Worm (Caenorhabditis elegans): Measurements from ENCODE around the gene nhr-185.
A peak's percentile ranks its signal among the peaks of the same experiment; 100 is the strongest.

Gene nhr-185

DNA sequence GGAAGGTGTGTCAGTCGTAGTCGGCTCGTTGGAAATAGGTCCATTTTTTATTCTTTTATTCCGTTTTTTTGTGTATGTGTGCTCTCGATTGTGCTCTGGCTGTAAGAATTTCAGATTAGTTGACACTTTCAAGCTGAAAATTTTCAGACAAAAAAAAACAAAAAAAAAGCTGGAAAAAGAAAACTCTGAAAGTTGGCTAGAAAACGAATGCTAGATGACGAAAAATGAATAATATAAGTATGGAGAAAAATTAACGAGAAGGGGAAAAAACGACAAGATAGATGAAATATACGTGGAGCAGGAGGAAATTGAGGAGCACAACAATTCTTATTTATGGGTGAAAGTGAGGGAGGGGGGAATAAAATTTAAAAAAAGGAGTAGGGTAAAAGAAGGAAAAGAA, 15.6 kb downstream of the nhr-185 start, which contains the start of gene H10D18.5:
TSS of gene H10D18.5 (minus strand) at position 101 of the 400 bp plus-strand sequence.
- TF ChIP-seq sea-2 (GFP tag; IDR thresholded peaks at IDR 0.05): no peak
- no peak for TF ChIP-seq madf-8 (GFP tag; conservative IDR thresholded peaks at IDR 0.05)
- TF ChIP-seq egrh-3 (GFP tag; IDR thresholded peaks at IDR 0.05): no peak

DNA sequence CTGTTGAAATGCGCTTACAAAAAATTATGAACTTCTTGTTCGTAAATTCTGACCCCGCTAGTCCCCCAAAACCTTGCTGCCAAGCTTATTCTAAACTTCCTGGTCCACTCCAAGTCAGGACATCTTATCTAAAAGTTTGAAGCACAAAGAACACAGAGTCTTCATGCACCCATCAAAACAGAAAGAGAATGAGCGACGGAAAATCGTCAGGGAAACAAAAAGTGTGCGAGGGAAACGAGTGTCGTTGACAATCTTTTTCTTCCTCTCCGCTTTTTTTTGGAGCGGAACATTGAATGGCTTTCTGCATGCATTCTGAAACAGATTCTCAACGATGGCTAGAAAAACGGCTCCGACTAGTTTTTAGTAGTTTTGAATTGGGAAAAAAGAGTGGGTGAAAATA, 22.0 kb downstream of the nhr-185 start:
- no peak for TF ChIP-seq zim-3 (tag; optimal IDR thresholded peaks at IDR 0.05)
- no peak for TF ChIP-seq mel-28 (tag; optimal IDR thresholded peaks at IDR 0.05; ENCODE audit: borderline replicate concordance)
- no peak for TF ChIP-seq ceh-58 (GFP tag; IDR thresholded peaks at IDR 0.05)
- no peak for TF ChIP-seq nfya-1 (tag; optimal IDR thresholded peaks at IDR 0.05; ENCODE audit: borderline replicate concordance, insufficient read depth)
- no peak for TF ChIP-seq ceh-79 (tag; optimal IDR thresholded peaks at IDR 0.05)
- TF ChIP-seq ceh-91 (GFP tag; IDR thresholded peaks at IDR 0.05): no peak
- TF ChIP-seq hmg-20 (GFP tag; IDR thresholded peaks at IDR 0.05): no peak
- no peak for TF ChIP-seq mcd-1 (GFP tag; IDR thresholded peaks at IDR 0.05)
- TF ChIP-seq rpc-1 (optimal IDR thresholded peaks at IDR 0.05): no peak
- TF ChIP-seq rpc-1 (tag; optimal IDR thresholded peaks at IDR 0.05): no peak
- no peak for TF ChIP-seq bed-1 (GFP tag; IDR thresholded peaks at IDR 0.05)
- no peak for TF ChIP-seq K11D2.4 (GFP tag; IDR thresholded peaks at IDR 0.05)
- no peak for TF ChIP-seq unc-130 (GFP tag; optimal IDR thresholded peaks at IDR 0.05)
- TF ChIP-seq pha-4 (tag; optimal IDR thresholded peaks at IDR 0.05): no peak
- no peak for TF ChIP-seq egl-44 (GFP tag; IDR thresholded peaks at IDR 0.05)
- no peak for TF ChIP-seq nfya-2 (GFP tag; IDR thresholded peaks at IDR 0.05)
- no peak for TF ChIP-seq tlf-1 (GFP tag; optimal IDR thresholded peaks at IDR 0.05)
- no peak for TF ChIP-seq T26A5.8 (tag; optimal IDR thresholded peaks at IDR 0.05)
- TF ChIP-seq pbrm-1 (GFP tag; IDR thresholded peaks at IDR 0.05): no peak

DNA sequence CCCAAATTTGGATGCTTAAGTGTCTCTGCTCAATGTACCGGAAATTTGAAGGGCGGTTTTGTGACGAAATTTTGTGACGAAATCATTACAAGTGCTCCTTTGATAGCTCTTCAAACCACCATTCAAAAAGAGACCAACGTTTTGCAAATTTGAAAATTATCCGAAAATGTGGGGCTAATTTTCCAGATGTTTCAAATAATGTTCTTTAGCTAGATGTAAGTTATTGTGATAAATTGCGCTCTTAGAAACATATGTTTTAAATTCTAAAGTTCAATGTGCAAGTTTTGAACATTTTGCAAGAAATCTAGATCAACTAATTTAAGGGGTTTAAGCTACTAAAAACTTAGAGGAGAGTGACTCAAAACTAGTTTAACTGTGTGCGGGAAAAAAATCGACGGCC, 26.3 kb downstream of the nhr-185 start:
- TF ChIP-seq cebp-1 (GFP tag; IDR thresholded peaks at IDR 0.05) (no peak), cebp-1 (tag; optimal IDR thresholded peaks at IDR 0.05) (peak; percentile 27), B0019.2 (GFP tag; conservative IDR thresholded peaks at IDR 0.05) (no peak)

DNA sequence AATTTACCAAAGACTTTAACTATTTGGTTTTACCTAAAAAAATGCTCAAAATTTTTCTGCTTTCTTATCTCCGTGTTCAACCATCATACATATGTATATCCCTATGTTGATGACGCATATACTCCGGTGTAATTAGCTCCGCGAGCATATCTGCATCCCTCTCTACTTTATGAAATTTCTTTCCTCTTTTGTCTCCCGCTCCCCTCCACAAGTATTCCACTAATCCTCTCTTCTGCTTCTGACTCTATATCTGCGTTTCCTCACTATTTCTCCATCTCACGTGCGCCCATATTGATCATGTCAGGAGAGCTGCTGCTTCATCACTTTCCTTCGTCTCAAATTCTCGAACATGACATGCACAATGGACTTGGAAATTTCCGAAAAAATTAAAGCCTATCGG, 32.2 kb downstream of the nhr-185 start, which contains the start of gene H10D18.1:
TSS of gene H10D18.1 (plus strand) at position 277 of the 400 bp plus-strand sequence.
- TF ChIP-seq Y95B8A.8 (GFP tag; IDR thresholded peaks at IDR 0.05) (no peak), Y53F4B.3 (GFP tag; IDR thresholded peaks at IDR 0.05) (no peak), C17E4.6 (GFP tag; IDR thresholded peaks at IDR 0.05) (no peak), ekl-4 (GFP tag; IDR thresholded peaks at IDR 0.05) (no peak), lin-26 (GFP tag; IDR thresholded peaks at IDR 0.05) (no peak), dox-1 (GFP tag; IDR thresholded peaks at IDR 0.05) (no peak), die-1 (tag; optimal IDR thresholded peaks at IDR 0.05) (no peak), attf-5 (GFP tag; optimal IDR thresholded peaks at IDR 0.05) (no peak)

DNA sequence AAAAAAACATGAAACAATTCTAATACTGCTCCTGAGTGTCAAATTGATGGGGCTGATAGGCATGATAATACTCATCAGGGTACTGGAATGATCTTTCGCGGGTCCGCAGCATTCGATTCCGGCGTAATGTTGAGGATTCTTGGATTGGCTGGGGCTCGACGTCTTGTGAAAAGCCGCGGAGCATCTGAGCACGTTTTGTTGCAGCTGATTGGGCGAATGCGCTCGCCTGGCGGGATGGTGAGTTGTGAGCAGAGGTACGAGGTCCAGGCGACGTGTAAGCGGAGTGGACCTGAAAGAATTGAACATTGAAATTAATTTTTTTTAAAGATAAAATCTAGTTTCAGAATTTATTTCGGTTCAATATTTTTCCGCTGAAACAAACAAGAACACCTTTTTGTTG, 33.2 kb downstream of the nhr-185 start:
- no peak for TF ChIP-seq egrh-3 (GFP tag; IDR thresholded peaks at IDR 0.05)
- peak; percentile 67 for TF ChIP-seq zfh-2 (GFP tag; conservative IDR thresholded peaks at IDR 0.05)
